Fruit fly (Drosophila melanogaster) whole organism: ENCODE data around the gene Ctr1A.

ENCODE experiments used
- CG8478 ChIP-seq: fragments of >200 bp; optimal IDR thresholded peaks from 2 replicates; lab custom pipeline; 2018; ENCODE audit warnings: inconsistent platforms
- Dll ChIP-seq: fragments of >200 bp; optimal IDR thresholded peaks from 2 replicates; lab custom pipeline; 2017
- EcR ChIP-seq, 2 experiments: fragments of >200 bp; optimal IDR thresholded peaks; 2 replicates each; lab custom pipeline; 2017; ENCODE audit warnings: missing biosample characterization in 2 of 2, missing genetic modification characterization in 2 of 2, missing genetic modification reagents in 2 of 2
- pan ChIP-seq: fragments of >200 bp; optimal IDR thresholded peaks from 2 replicates; lab custom pipeline; 2017
- psq ChIP-seq: fragments of >200 bp; optimal IDR thresholded peaks from 2 replicates; lab custom pipeline; 2017
- usp ChIP-seq: fragments of >200 bp; optimal IDR thresholded peaks from 2 replicates; lab custom pipeline; 2017; ENCODE audit warnings: missing biosample characterization, missing genetic modification characterization, mixed read lengths

The Ctr1A gene

DNA sequence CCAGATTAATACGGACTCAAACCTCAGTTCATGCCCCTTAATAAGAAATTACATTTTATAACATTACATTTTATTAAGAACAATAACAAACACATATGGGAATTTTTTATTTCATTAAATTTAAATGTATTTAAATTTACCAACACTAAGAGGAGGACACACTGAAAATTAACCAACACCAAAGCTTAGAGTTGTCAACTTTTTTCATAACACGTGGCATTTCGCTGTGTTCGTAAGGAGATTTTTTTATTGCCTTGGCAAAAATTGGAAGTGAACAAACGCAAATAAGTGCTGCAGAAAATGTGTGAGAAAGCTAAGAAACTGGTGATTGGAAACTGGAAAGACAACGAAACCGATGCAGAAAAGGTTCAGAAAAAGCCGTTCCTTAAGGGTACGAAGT lies 27.8 kb upstream of the Ctr1A start, which contains the start of gene CG14443:
CG14443 (plus strand) TSS at position 301 of the 400 bp plus-strand sequence.
- TF ChIP-seq CG8478 (lab: Kevin White, UChicago) (no peak), pan (lab: Kevin White, UChicago) (no peak), EcR (GFP tag; optimal IDR thresholded peaks at IDR 0.05; lab: Kevin White, UChicago) (no peak), usp (GFP tag; lab: Kevin White, UChicago) (no peak), psq (lab: Kevin White, UChicago) (no peak), Dll (lab: Kevin White, UChicago) (no peak)

DNA sequence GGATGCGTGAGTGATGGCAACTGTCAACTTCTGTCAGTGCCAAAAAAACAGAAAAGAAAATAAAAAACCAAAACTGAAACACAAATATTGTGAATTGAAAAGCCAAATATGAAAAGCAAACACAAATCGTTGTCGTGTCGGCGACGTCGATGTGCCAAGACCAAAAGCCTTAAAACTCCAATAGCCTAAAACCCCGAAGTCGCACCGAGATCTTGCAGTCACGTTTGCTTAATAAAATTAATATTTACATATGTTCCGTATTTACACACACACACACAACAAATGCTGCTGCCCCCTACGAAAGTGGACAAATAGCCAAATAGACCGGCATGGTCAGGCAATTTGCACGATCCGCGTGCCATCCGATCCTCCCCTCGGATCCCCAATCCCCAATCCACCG lies 23.3 kb upstream of the Ctr1A start:
- TF ChIP-seq CG8478 (lab: Kevin White, UChicago) (no peak), psq (lab: Kevin White, UChicago) (no peak), usp (GFP tag; lab: Kevin White, UChicago) (no peak), EcR (GFP tag; optimal IDR thresholded peaks at IDR 0.05; lab: Kevin White, UChicago) (no peak), Dll (lab: Kevin White, UChicago) (no peak), pan (lab: Kevin White, UChicago) (no peak)

DNA sequence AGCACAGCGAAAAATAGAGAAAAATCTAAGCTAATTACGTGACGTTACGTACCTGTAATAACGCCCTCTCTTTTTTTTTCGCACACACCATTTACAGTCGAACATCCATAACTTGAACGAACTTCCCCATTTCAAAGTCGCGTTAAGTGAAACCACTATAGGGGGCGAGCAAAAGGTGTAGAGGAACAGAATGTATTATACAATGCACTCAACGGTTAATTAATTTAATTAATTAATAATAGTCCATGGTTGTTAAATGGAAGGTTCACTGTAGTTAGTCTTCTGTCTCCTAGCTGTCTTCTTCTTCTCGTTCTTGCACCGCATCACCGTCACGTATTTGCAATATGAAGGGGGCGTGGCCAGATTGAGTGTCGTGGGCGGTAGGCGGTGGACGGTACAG lies 19.8 kb upstream of the Ctr1A start:
- no peak for TF ChIP-seq pan (lab: Kevin White, UChicago)
- TF ChIP-seq psq (lab: Kevin White, UChicago), result no peak

DNA sequence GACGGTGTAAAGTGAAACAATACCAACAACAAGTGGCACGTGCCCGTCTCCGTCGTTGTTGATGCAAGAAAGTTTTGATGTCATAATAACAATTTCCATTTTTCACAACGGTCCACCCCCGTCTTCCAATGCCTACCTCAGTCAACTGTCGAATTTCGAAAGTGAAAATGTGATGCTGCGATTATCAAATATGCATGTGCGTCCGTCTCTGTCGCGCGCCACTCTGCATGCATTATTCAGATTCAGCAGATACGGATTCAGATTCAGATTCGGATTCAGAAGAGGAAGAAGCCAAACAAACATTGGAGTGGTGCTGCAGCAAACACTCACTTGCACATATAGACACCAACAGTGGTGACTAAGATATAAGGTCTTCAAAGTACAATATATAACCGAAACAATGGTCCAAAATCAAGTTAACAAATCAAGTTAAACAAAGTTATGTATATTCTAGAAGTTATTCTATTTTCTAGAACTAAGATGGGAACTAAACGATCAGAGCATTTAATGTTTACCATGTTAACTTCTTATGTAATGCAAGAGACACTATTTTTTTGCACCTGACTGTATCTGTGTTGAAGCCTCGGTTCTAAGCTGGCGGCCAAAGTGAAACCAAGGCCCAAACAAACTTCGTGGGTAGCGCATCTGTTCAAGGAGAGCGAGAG lies 18.7 kb upstream of the Ctr1A start:
- TF ChIP-seq psq (lab: Kevin White, UChicago) (no peak), pan (lab: Kevin White, UChicago) (no peak), CG8478 (lab: Kevin White, UChicago) (no peak), usp (GFP tag; lab: Kevin White, UChicago) (no peak), Dll (lab: Kevin White, UChicago) (no peak), EcR (GFP tag; optimal IDR thresholded peaks at IDR 0.05; lab: Kevin White, UChicago) (no peak)

DNA sequence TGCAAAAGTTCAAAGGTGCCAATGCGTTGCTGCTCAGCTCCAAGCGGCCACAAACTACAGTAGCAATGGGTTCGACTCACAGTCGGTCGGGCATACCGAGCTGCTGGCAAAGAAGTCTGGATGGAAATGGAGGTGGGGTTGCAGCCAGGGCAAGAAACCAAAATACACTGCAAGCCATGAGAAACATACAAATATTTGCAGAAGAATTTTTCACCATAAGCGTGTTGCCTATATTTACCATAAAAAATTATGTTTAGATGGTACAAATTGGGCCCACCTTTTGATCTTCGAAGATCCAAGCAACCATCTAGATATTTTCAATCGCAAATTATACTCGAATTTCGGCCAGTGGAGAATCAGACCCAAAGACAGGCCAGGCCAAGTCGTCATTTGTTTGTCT lies 14.6 kb upstream of the Ctr1A start:
- TF ChIP-seq usp (GFP tag; lab: Kevin White, UChicago), result no peak
- no peak for TF ChIP-seq EcR (GFP tag; optimal IDR thresholded peaks at IDR 0.05; lab: Kevin White, UChicago)

DNA sequence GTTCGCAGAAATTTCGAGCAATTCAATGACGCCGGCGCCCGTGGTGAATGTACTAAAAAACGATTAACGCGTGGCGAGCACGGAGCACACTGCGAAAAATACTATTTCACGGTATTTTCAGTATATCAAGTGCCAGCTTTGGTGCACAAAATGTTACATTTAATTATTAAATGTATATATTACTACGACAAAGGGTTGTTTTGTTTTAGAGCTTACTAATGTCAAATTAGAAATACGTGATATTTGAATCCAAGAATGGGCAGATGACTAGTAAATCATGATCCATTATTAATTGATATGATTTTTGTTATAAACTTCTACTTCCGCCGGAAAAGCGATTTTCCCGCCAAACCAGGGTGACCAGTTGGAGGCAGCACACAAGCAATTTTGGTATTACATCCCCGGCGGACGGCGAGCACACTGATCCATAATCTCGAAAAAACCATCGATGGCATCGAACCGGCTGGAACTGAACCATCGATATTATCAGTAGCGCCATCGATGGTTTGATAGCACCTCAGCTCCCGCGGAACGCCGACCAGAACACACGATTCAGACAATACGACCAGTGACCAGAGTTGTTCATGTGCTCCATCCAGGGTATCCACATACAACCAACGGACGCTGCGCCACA lies 7.1 kb upstream of the Ctr1A start, which contains the start of the genes CG3226 and Cdc7:
CG3226 (minus strand) TSS at position 51 of the 634 bp plus-strand sequence.
Cdc7 (plus strand) TSS at position 344 of the 634 bp plus-strand sequence.
- no peak for TF ChIP-seq pan (lab: Kevin White, UChicago)
- no peak for TF ChIP-seq CG8478 (lab: Kevin White, UChicago)
- TF ChIP-seq EcR (GFP tag; optimal IDR thresholded peaks at IDR 0.05; lab: Kevin White, UChicago), result no peak
- TF ChIP-seq Dll (lab: Kevin White, UChicago), result no peak
- TF ChIP-seq usp (GFP tag; lab: Kevin White, UChicago), result no peak
- TF ChIP-seq psq (lab: Kevin White, UChicago), result no peak

DNA sequence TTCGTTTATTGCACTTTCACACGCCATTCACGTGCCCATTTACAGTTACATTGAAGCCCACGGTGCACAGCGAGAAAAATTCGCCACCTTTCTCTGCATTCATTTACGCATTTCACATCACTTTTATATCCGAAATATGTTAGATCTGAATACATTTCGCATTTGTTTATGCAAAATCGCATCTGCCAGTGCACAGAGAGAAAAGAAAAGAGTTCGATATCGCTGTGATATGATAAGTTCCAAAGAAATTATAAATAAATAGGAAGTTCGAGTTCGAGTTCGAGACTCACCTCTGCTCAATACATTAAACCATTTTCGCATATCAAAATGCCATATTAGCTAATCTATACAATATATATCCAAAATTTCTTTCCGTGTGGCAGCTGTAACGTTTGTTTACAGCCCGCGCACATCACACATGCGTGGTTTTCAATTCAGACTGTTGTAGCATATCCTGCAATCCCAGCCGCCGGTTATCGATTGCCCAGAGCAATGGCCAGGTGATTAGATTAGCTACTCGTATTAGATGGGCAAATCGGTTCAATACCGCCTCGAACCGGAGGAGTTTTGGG lies 5.3 kb upstream of the Ctr1A start:
- TF ChIP-seq pan (lab: Kevin White, UChicago) (no peak), psq (lab: Kevin White, UChicago) (no peak)

DNA sequence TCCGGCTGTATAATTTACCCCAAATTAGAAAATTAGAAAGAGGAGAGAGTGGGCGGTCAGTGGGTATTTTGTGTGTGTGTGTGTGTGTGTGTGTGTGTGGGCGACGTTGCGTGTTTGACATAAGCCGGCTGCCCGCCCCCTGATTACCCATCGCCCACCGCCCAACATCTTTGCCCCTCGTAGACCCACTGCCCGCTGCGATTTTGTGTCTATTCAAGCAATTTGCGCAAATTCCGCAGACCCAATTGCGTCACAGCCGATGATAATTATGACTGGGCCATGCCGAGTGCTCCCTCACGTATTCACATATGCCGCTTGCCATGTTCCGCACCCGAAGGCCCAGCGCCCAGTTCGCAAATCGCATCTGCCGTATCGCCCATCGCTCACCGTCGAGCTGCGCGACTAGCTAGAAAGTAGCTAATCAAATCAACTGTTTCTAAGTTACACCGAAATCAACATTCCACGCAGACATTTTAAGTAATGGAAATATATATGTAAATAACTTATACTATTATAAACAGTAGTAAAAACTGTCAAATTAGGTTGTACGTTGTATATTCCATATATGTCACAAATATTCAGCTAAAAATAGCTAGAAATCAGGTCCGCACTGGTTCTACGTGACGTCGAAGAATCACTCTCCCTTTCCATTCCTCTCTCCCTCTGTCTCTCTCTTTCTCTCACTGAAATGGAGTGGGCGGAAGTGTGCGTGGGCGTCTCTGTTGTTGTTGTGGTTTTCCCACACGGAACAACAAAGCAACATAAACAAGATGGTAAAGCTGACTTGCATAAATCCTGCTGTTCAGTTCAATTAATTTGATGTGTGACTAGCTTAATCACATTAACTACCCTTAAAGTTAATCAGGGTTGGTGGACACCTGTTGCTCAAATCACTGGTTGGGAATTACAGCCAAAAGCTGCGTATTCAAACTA lies 4.6 kb upstream of the Ctr1A start:
- no peak for TF ChIP-seq usp (GFP tag; lab: Kevin White, UChicago)
- TF ChIP-seq psq (lab: Kevin White, UChicago), result no peak
- TF ChIP-seq EcR (GFP tag; optimal IDR thresholded peaks at IDR 0.05; lab: Kevin White, UChicago), result no peak
- no peak for TF ChIP-seq pan (lab: Kevin White, UChicago)
- TF ChIP-seq CG8478 (lab: Kevin White, UChicago), result no peak
- no peak for TF ChIP-seq Dll (lab: Kevin White, UChicago)

DNA sequence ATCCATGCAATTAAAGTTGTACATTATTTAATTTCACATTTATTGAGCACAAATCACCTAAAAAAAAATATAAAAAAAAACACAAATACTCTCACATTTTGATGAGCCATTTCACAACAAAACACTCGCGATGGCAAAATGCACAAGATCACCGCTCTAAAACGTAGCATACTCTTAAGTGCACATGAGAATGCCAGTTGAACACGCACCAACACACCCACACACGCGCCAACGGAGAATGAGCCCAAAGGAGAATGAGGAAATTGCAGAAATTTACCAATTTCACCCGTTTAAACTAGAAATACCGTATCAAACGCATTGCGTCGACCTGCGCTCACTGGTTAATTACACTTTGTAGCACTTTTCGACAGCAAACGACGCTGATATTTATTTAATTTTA lies 1.5 kb upstream of the Ctr1A start:
- no peak for TF ChIP-seq Dll (lab: Kevin White, UChicago)
- no peak for TF ChIP-seq EcR (GFP tag; optimal IDR thresholded peaks at IDR 0.05; lab: Kevin White, UChicago)
- no peak for TF ChIP-seq usp (GFP tag; lab: Kevin White, UChicago)
- no peak for TF ChIP-seq psq (lab: Kevin White, UChicago)
- no peak for TF ChIP-seq CG8478 (lab: Kevin White, UChicago)
- no peak for TF ChIP-seq pan (lab: Kevin White, UChicago)

DNA sequence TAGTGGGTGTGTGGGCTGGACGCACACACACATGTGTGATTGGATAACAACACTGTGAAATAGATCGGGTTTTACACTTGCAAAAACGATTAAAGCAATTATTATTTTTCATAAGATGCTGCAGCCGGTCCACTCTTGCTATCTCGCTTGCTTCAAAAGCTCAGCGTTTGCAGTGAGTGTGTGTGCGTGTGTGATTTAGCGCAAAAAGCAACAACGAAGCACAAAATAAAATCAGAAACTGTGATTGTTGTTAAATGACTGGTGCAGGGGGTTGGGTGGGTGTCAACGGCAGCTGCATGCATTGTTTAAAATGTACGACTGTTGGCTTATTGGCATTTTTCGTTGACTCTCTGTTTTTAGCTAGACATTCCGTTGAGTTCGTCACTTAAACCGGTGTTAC lies 433 bp downstream of the Ctr1A start:
- TF ChIP-seq usp (GFP tag; lab: Kevin White, UChicago) (no peak), psq (lab: Kevin White, UChicago) (no peak), CG8478 (lab: Kevin White, UChicago) (no peak), pan (lab: Kevin White, UChicago) (no peak), Dll (lab: Kevin White, UChicago) (no peak), EcR (GFP tag; optimal IDR thresholded peaks at IDR 0.05; lab: Kevin White, UChicago) (no peak)

DNA sequence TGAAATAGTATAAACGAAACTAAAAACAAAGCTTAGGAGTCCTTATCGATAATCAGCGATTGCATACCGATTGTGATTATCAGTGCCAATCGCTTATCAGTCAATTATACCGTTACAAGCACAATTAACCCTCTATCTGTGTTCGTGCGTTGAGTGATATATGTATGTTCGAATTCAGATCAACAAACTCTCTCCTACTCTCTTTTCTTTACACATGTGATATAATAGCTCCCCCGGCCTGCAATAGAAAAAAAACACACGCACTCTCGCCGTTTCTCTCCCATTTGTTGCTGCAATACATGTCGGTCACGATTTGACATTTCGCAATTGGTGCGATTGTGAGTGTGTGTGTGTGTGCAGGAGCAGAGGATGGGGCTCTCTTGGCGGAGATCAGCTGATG lies 931 bp downstream of the Ctr1A start:
- TF ChIP-seq psq (lab: Kevin White, UChicago) (no peak), Dll (lab: Kevin White, UChicago) (no peak), CG8478 (lab: Kevin White, UChicago) (no peak), EcR (GFP tag; optimal IDR thresholded peaks at IDR 0.05; lab: Kevin White, UChicago) (no peak), usp (GFP tag; lab: Kevin White, UChicago) (no peak), pan (lab: Kevin White, UChicago) (no peak)
